Worm (Caenorhabditis elegans): ENCODE data around the gene C10C5.3.

DNA sequence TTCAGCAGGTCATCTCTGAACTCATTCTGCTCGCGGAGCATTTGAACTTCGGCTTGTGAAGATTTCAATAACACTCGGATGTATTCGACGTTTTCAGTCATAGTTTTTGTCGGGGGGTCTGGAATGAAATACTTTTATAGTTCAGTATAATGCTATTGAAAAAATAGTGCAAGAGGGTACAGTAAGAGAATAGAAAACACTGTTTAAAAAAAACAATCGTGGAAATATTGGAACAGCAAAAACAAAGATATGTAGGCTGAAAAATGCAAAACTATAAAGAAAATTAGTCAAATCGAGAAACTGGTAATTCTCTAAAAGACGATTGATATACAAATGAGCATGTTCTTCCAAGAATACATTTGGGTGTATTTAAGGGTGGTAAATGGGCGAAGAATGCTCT is 33.4 kb downstream of the C10C5.3 start, which contains the start of gene F56D5.5:
- TF ChIP-seq set-16 (GFP tag; IDR thresholded peaks at IDR 0.05), result no peak
- TF ChIP-seq snpc-4 (tag; optimal IDR thresholded peaks at IDR 0.05), result no peak
- TF ChIP-seq sdz-12 (GFP tag; optimal IDR thresholded peaks at IDR 0.05), result no peak
- TF ChIP-seq nhr-28 (tag; optimal IDR thresholded peaks at IDR 0.05), result no peak
- TF ChIP-seq unc-130 (GFP tag; optimal IDR thresholded peaks at IDR 0.05), result no peak
- TF ChIP-seq D1046.2 (GFP tag; IDR thresholded peaks at IDR 0.05), result no peak
- TF ChIP-seq snpc-1.2 (GFP tag; IDR thresholded peaks at IDR 0.05), result no peak
- TF ChIP-seq egl-27 (tag; optimal IDR thresholded peaks at IDR 0.05), result no peak
- no peak for TF ChIP-seq lin-39 (tag; optimal IDR thresholded peaks at IDR 0.05)
- TF ChIP-seq rbr-2 (tag; optimal IDR thresholded peaks at IDR 0.05), result no peak
- no peak for TF ChIP-seq nhr-6 (tag; optimal IDR thresholded peaks at IDR 0.05)
- no peak for TF ChIP-seq vab-7 (GFP tag; IDR thresholded peaks at IDR 0.05)

All from whole organism, L4 larva.